Fruit fly (Drosophila melanogaster) whole organism, prepupa: ENCODE measurements around the gene CG44325.

Experiments used
- Hr39 ChIP-seq: fragments of 200-800 bp; sonication (Bioruptor generic); optimal IDR thresholded peaks from 2 replicates; lab custom pipeline; 2016; ENCODE audit warnings: missing biosample characterization, missing genetic modification characterization
- Sox102F ChIP-seq: fragments of 200-800 bp; sonication (Bioruptor generic); optimal IDR thresholded peaks from 2 replicates; lab custom pipeline; 2016; ENCODE audit warnings: missing biosample characterization, mild to moderate bottlenecking, missing genetic modification characterization
- achi ChIP-seq: fragments of 200-800 bp; sonication (Bioruptor generic); optimal IDR thresholded peaks from 3 replicates; lab custom pipeline; 2016; ENCODE audit warnings: missing biosample characterization, missing genetic modification characterization

dm6 chrX:9068822-9069221 lies 9.5 kb downstream of the CG44325 start:
- TF ChIP-seq Sox102F (GFP tag; lab: Kevin White, UChicago) (no peak), Hr39 (GFP tag; lab: Kevin White, UChicago) (no peak), achi (GFP tag; lab: Kevin White, UChicago) (peak; percentile 64)
